Fruit fly (Drosophila melanogaster): ENCODE data around the gene sip2.

Gene sip2

dm6 chr2L:6920661-6921359 lies 43.1 kb downstream of the sip2 start, which contains the start of gene Hrb27C (continued):
- TF ChIP-seq cg (GFP tag; optimal IDR thresholded peaks at IDR 0.05), result peak; percentile 97
- peak; percentile 16 for TF ChIP-seq Nf-YB (GFP tag; optimal IDR thresholded peaks at IDR 0.05)
- peak; percentile 15 for TF ChIP-seq CG8924 (tag; optimal IDR thresholded peaks at IDR 0.05)
- 0 out of 2 replicates have a peak, but pooled peaks have one; percentile 7 for TF ChIP-seq Adf1 (GFP tag; IDR thresholded peaks at IDR 0.05)
- peak; percentile 66 for TF ChIP-seq chm (GFP tag; IDR thresholded peaks at IDR 0.05)
- no peak for TF ChIP-seq CG17829 (tag; optimal IDR thresholded peaks at IDR 0.05)
- no peak for TF ChIP-seq nmo (GFP tag; optimal IDR thresholded peaks at IDR 0.05)
- no peak for TF ChIP-seq dmrt11E (tag; optimal IDR thresholded peaks at IDR 0.05)
- TF ChIP-seq CG32772 (GFP tag; IDR thresholded peaks at IDR 0.05), result no peak
- TF ChIP-seq bbx (GFP tag; IDR thresholded peaks at IDR 0.05; ENCODE audit: partially characterized antibody), result peak; percentile 53; the same call in 1 of the 2 replicates
- TF ChIP-seq sqz (GFP tag; optimal IDR thresholded peaks at IDR 0.05), result peak; percentile 57
- TF ChIP-seq CG12219 (GFP tag; optimal IDR thresholded peaks at IDR 0.05), result no peak
- TF ChIP-seq chif (GFP tag; optimal IDR thresholded peaks at IDR 0.05), result no peak
- TF ChIP-seq Side (GFP tag; optimal IDR thresholded peaks at IDR 0.05), result no peak
- peak; percentile 11 for TF ChIP-seq CG17568 (GFP tag; optimal IDR thresholded peaks at IDR 0.05)
- TF ChIP-seq Hey (tag; optimal IDR thresholded peaks at IDR 0.05), result no peak
- TF ChIP-seq bigmax (GFP tag; optimal IDR thresholded peaks at IDR 0.05), result peak; percentile 96
- peak; percentile 96 for TF ChIP-seq CG15479 (GFP tag; optimal IDR thresholded peaks at IDR 0.05)

dm6 chr2L:6919850-6920660 lies 43.8 kb downstream of the sip2 start, which contains the start of gene x16:
x16 (minus strand) TSS chr2L:6920210.
- TF ChIP-seq Xbp1 (GFP tag; optimal IDR thresholded peaks at IDR 0.05), result peak; percentile 10
- no peak for TF ChIP-seq cg (GFP tag; optimal IDR thresholded peaks at IDR 0.05)
- peak; percentile 50 for TF ChIP-seq CG14710 (tag; optimal IDR thresholded peaks at IDR 0.05)
- no peak for TF ChIP-seq CG4404 (GFP tag; IDR thresholded peaks at IDR 0.05)
- TF ChIP-seq CG2678 (tag; optimal IDR thresholded peaks at IDR 0.05), result peak; percentile 12
- peak; percentile 10 for TF ChIP-seq Hsf (GFP tag; optimal IDR thresholded peaks at IDR 0.05)
- TF ChIP-seq Hr3 (GFP tag; optimal IDR thresholded peaks at IDR 0.05), result peak; percentile 3
- peak; percentile 37; the same call in 1 of the 2 replicates for TF ChIP-seq CG9932 (GFP tag; IDR thresholded peaks at IDR 0.05)
- TF ChIP-seq MESR4 (GFP tag; optimal IDR thresholded peaks at IDR 0.05), result peak; percentile 7
- TF ChIP-seq CG3995 (GFP tag; optimal IDR thresholded peaks at IDR 0.05), result peak; percentile 56
- peak; percentile 11 for TF ChIP-seq CG2120 (GFP tag; optimal IDR thresholded peaks at IDR 0.05)
- TF ChIP-seq CG8089 (GFP tag; optimal IDR thresholded peaks at IDR 0.05), result no peak
- TF ChIP-seq CG12391 (tag; optimal IDR thresholded peaks at IDR 0.05), result peak; percentile 18
- TF ChIP-seq CkIIα-i1 (GFP tag; IDR thresholded peaks at IDR 0.05), result no peak
- TF ChIP-seq ato (GFP tag; IDR thresholded peaks at IDR 0.05; ENCODE audit: partially characterized antibody), result no peak
- TF ChIP-seq CG9797 (GFP tag; optimal IDR thresholded peaks at IDR 0.05), result peak; percentile 77
- TF ChIP-seq CG18476 (GFP tag; optimal IDR thresholded peaks at IDR 0.05), result no peak
- no peak for TF ChIP-seq dati (GFP tag; IDR thresholded peaks at IDR 0.05)
- peak; percentile 23 for TF ChIP-seq CG4424 (GFP tag; optimal IDR thresholded peaks at IDR 0.05)
- no peak for TF ChIP-seq p53 (GFP tag; optimal IDR thresholded peaks at IDR 0.05)
- TF ChIP-seq Sry-δ (GFP tag; optimal IDR thresholded peaks at IDR 0.05), result peak; percentile 5
- TF ChIP-seq CG4282 (GFP tag; optimal IDR thresholded peaks at IDR 0.05), result no peak
- 0 out of 2 replicates have a peak, but pooled peaks have one; percentile 10 for TF ChIP-seq sisA (GFP tag; IDR thresholded peaks at IDR 0.05)
- no peak for TF ChIP-seq CG8281 (tag; optimal IDR thresholded peaks at IDR 0.05)
- TF ChIP-seq CG7928 (GFP tag; optimal IDR thresholded peaks at IDR 0.05), result peak; percentile 83
- no peak for TF ChIP-seq gsb (GFP tag; IDR thresholded peaks at IDR 0.05)
- peak; percentile 80 for TF ChIP-seq onecut (GFP tag; IDR thresholded peaks at IDR 0.05)
- TF ChIP-seq CG17359 (tag; optimal IDR thresholded peaks at IDR 0.05), result no peak
- 0 out of 2 replicates have a peak, but pooled peaks have one; percentile 10 for TF ChIP-seq NFAT (GFP tag; IDR thresholded peaks at IDR 0.05)
- peak; percentile 36; the same call in 1 of the 2 replicates for TF ChIP-seq CG3847 (GFP tag; IDR thresholded peaks at IDR 0.05)

Data from whole organism, embryonic.